Fruit fly (Drosophila melanogaster): Measurements from ENCODE around the gene Dus1.

Dus1 gene

DNA sequence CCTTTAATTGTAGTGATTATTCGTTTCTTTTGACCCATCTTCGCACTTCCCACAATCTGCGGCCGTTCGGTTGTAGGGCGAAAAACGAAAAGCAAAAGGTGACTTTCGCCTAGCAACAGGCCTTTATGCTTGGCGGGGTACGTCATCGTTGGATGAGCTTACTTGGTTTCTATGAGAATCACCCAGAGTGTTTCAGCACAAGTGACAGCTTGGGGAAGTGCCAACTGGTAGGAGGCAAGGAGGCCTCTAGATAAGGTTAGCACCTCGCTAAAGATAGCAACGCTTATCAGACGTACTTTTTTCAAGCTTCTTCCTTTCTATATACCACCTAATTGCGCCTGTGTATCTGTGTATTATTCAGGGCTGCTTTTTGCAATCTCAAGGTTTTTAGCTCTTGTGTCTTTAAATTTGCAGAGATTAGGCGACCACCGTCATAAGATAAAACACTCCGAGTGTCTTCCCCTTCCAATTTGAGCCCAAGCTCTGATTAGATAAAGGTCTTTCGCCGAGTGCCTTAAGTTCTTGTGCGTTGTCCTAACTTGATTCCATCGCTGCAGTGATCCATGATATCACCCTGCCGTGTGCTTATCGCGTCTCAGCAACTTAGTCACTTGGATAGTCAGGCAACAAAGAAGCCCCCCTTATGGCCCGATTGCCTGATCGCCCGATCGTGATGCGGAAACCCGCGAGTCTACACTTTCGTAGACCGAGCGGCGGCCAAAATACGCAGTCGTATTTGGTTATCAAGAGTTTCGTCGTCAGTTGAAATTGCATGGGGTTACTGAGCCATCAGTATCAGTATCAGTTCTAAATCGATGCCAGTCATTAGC is 29.5 kb upstream of the Dus1 start:
- no peak for TF ChIP-seq CG15710 (tag; optimal IDR thresholded peaks at IDR 0.05)
- TF ChIP-seq Snoo (tag; optimal IDR thresholded peaks at IDR 0.05): no peak
- TF ChIP-seq CG32121 (GFP tag; IDR thresholded peaks at IDR 0.05): no peak
- TF ChIP-seq CG8301 (tag; optimal IDR thresholded peaks at IDR 0.05): no peak
- no peak for TF ChIP-seq rn (GFP tag; IDR thresholded peaks at IDR 0.05)
- no peak for TF ChIP-seq Ets98B (GFP tag; IDR thresholded peaks at IDR 0.05)
- no peak for TF ChIP-seq CG12605 (GFP tag; IDR thresholded peaks at IDR 0.05)
- no peak for TF ChIP-seq D1 (tag; optimal IDR thresholded peaks at IDR 0.05)

- TF ChIP-seq CG8301 (tag; optimal IDR thresholded peaks at IDR 0.05): no peak
These were observed 28.5 kb upstream of the Dus1 start for dm6 chr2L:300006-300405.

dm6 chr2L:299038-299437 is 27.5 kb upstream of the Dus1 start:
- TF ChIP-seq D1 (tag; optimal IDR thresholded peaks at IDR 0.05) (no peak), CG17806 (tag; optimal IDR thresholded peaks at IDR 0.05) (no peak), CG8301 (tag; optimal IDR thresholded peaks at IDR 0.05) (no peak), CG10348 (GFP tag; IDR thresholded peaks at IDR 0.05) (no peak), CG4496 (GFP tag; IDR thresholded peaks at IDR 0.05) (no peak), CG8159 (tag; optimal IDR thresholded peaks at IDR 0.05) (no peak), CG34367 (tag; optimal IDR thresholded peaks at IDR 0.05) (no peak), Snoo (tag; optimal IDR thresholded peaks at IDR 0.05) (no peak), Ets98B (GFP tag; IDR thresholded peaks at IDR 0.05) (no peak), gl (tag; optimal IDR thresholded peaks at IDR 0.05) (no peak), CG9948 (tag; optimal IDR thresholded peaks at IDR 0.05) (no peak), fd96Ca (GFP tag; IDR thresholded peaks at IDR 0.05) (no peak; the same call in 2 of the 3 replicates), Pif1A (GFP tag; optimal IDR thresholded peaks at IDR 0.05) (no peak), CG32121 (GFP tag; IDR thresholded peaks at IDR 0.05) (no peak)

DNA sequence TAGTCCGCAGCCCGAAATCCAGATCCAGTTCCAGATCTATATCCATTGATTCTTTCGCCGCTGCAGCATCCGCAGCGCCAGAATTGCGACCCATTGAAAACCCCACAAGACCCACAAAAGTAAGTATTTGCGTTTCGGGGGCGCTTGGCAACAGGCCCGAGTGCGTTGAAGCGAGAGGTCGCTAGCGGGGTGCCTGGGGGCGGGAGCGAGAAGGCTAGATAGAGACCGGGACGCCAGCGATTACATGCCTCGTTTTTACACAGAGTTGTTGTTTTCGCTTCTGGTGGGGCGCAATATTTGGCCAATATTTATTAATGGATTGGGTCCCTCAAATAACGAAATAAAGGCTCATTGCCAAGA is 26.7 kb upstream of the Dus1 start:
- TF ChIP-seq Pif1B (GFP tag; optimal IDR thresholded peaks at IDR 0.05) (no peak), CG34367 (tag; optimal IDR thresholded peaks at IDR 0.05) (no peak), CG15710 (tag; optimal IDR thresholded peaks at IDR 0.05) (no peak), Ets98B (GFP tag; IDR thresholded peaks at IDR 0.05) (peak; percentile 22; the same call in 1 of the 2 replicates), CG32121 (GFP tag; IDR thresholded peaks at IDR 0.05) (peak; percentile 62; the same call in 1 of the 2 replicates), CG8301 (tag; optimal IDR thresholded peaks at IDR 0.05) (no peak), rn (GFP tag; IDR thresholded peaks at IDR 0.05) (no peak), gl (tag; optimal IDR thresholded peaks at IDR 0.05) (no peak), fd96Ca (GFP tag; IDR thresholded peaks at IDR 0.05) (peak; percentile 16; the same call in 1 of the 3 replicates), CG10348 (GFP tag; IDR thresholded peaks at IDR 0.05) (no peak), CG8159 (tag; optimal IDR thresholded peaks at IDR 0.05) (no peak), CG13204 (GFP tag; optimal IDR thresholded peaks at IDR 0.05) (peak; percentile 79), CG4496 (GFP tag; IDR thresholded peaks at IDR 0.05) (no peak), Snoo (tag; optimal IDR thresholded peaks at IDR 0.05) (no peak), CG9948 (tag; optimal IDR thresholded peaks at IDR 0.05) (no peak), CG14655 (GFP tag; optimal IDR thresholded peaks at IDR 0.05) (no peak)

DNA sequence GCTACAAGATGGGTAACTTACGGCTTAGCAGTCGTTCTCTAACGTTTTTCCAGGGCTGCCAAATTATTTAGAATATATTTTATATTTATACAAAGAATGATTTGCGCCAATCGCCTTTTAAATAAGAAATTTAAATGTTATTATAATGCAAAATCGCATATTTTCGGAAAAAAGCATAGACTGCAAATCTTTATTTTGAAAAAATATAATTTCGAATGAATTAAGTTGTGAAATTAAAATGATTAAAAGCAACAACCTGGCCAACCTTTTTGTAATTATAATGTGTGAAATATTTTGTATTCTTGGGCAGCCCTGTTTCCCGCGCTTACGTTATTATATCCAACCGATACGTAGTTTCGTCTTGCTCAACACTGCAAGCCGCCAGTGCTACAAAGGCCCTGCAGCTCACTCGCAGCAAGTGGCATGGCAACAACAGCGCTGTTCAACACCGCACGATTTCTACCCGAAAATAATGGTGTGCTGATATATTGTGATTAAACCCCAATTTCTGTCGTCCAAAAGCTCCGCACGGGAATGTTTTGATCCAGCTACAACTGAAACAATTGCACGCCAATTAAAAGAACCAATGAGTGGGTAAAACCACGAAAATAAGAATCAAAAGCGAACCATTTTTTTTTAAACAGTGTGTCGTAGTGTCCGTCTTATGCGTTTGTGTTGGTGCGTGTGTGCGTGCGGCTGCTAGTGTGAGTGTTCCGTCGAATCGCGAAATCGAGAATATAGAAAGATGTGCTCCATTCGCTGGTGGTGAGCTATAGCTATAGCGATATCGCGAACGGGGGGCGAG is 26.1 kb upstream of the Dus1 start, which contains the start of gene Pi3K21B:
Gene Pi3K21B (plus strand): TSS at position 401 of the 805 bp plus-strand sequence.
- peak; percentile 54; the same call in 1 of the 3 replicates for TF ChIP-seq fd96Ca (GFP tag; IDR thresholded peaks at IDR 0.05)
- TF ChIP-seq CG12605 (GFP tag; IDR thresholded peaks at IDR 0.05): peak; percentile 63
- TF ChIP-seq rn (GFP tag; IDR thresholded peaks at IDR 0.05): peak; percentile 48; the same call in 1 of the 2 replicates
- TF ChIP-seq gl (tag; optimal IDR thresholded peaks at IDR 0.05): no peak
- TF ChIP-seq CG8301 (tag; optimal IDR thresholded peaks at IDR 0.05): peak; percentile 71
- peak; percentile 67; the same call in 1 of the 2 replicates for TF ChIP-seq CG32121 (GFP tag; IDR thresholded peaks at IDR 0.05)
- peak; percentile 87 for TF ChIP-seq CG8159 (tag; optimal IDR thresholded peaks at IDR 0.05)
- TF ChIP-seq CG17806 (tag; optimal IDR thresholded peaks at IDR 0.05): peak; percentile 75
- TF ChIP-seq CG10348 (GFP tag; IDR thresholded peaks at IDR 0.05): peak; percentile 79
- TF ChIP-seq D1 (tag; optimal IDR thresholded peaks at IDR 0.05): no peak
- peak; percentile 90 for TF ChIP-seq CG15710 (tag; optimal IDR thresholded peaks at IDR 0.05)
- peak; percentile 73 for TF ChIP-seq Ets98B (GFP tag; IDR thresholded peaks at IDR 0.05)
- TF ChIP-seq CG14655 (GFP tag; optimal IDR thresholded peaks at IDR 0.05): no peak
- peak; percentile 89 for TF ChIP-seq Snoo (tag; optimal IDR thresholded peaks at IDR 0.05)
- TF ChIP-seq Pif1A (GFP tag; optimal IDR thresholded peaks at IDR 0.05): peak; percentile 83
- peak; percentile 85 for TF ChIP-seq CG4496 (GFP tag; IDR thresholded peaks at IDR 0.05)
- TF ChIP-seq EcR (GFP tag; optimal IDR thresholded peaks at IDR 0.05): no peak
- peak; percentile 53 for TF ChIP-seq Pif1B (GFP tag; optimal IDR thresholded peaks at IDR 0.05)
- TF ChIP-seq CG34367 (tag; optimal IDR thresholded peaks at IDR 0.05): peak; percentile 80
- peak; percentile 83 for TF ChIP-seq CG9948 (tag; optimal IDR thresholded peaks at IDR 0.05)
- no peak for TF ChIP-seq CG13204 (GFP tag; optimal IDR thresholded peaks at IDR 0.05)
